Fruit fly (Drosophila melanogaster): Measurements from ENCODE around the gene YL-1.

The YL-1 gene

DNA sequence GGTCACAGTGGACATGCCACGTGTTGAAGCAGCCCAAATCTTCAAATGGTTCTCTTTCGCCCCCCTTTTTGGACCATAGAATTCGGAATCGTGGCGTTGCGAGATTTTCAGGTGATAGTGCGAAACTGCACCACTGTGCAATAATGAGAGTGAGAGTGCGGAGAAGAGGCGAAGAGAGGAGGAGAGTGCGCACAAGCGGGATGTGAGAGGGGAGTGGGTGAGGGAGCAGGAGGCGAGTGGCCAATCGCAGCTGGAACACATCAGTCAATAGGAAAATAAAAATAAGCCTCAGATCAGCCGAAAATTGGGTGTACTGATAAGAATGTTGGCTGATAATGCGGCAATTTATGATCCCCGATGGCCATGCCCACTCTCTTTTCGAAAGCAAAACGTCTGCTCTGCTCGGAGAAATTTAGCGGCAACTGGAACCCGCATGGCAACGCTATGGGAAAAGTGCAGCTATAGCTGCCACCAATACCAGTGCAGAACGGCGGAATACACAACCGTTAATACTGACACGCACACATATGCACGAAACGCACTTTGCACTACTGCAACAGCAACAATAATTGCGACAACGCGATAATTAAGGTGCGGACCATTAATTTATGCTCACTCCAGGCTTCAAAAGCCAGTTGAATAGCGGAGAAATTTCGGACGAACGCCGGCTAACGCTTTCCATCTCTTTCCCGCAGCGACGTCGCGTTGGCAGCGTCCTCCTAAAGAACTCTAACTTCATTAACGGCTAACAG is 2.8 kb upstream of the YL-1 start (continued):
- TF ChIP-seq ken (GFP tag; IDR thresholded peaks at IDR 0.05): 0 out of 3 replicates have a peak, but pooled peaks have one; percentile 26
- peak; percentile 20 for TF ChIP-seq CG12299 (tag; optimal IDR thresholded peaks at IDR 0.05)
- TF ChIP-seq Bgb (GFP tag; IDR thresholded peaks at IDR 0.05; ENCODE audit: partially characterized antibody): peak; percentile 37; the same call in 1 of the 2 replicates
- peak; percentile 13 for TF ChIP-seq ERR (GFP tag; optimal IDR thresholded peaks at IDR 0.05)
- TF ChIP-seq aop (GFP tag; IDR thresholded peaks at IDR 0.05): no peak
- peak; percentile 4 for TF ChIP-seq tx (GFP tag; optimal IDR thresholded peaks at IDR 0.05)
- no peak for TF ChIP-seq NC2β (GFP tag; optimal IDR thresholded peaks at IDR 0.05)
- 0 out of 3 replicates have a peak, but pooled peaks have one; percentile 13 for TF ChIP-seq CG16813 (GFP tag; IDR thresholded peaks at IDR 0.05; ENCODE audit: partially characterized antibody)
- 0 out of 2 replicates have a peak, but pooled peaks have one; percentile 10 for TF ChIP-seq hbn (GFP tag; IDR thresholded peaks at IDR 0.05; ENCODE audit: partially characterized antibody)
- TF ChIP-seq otp (GFP tag; IDR thresholded peaks at IDR 0.05): 0 out of 3 replicates have a peak, but pooled peaks have one; percentile 24
- TF ChIP-seq lilli (GFP tag; optimal IDR thresholded peaks at IDR 0.05): peak; percentile 23
- TF ChIP-seq slou (GFP tag; optimal IDR thresholded peaks at IDR 0.05): no peak
- no peak for TF ChIP-seq NFAT (GFP tag; IDR thresholded peaks at IDR 0.05)
- peak; percentile 93 for TF ChIP-seq ewg (GFP tag; optimal IDR thresholded peaks at IDR 0.05)
- TF ChIP-seq CG12236 (GFP tag; optimal IDR thresholded peaks at IDR 0.05): no peak
- no peak for TF ChIP-seq sqz (GFP tag; optimal IDR thresholded peaks at IDR 0.05)
- 0 out of 2 replicates have a peak, but pooled peaks have one; percentile 32 for TF ChIP-seq CG17328 (GFP tag; IDR thresholded peaks at IDR 0.05)
- TF ChIP-seq scrt (GFP tag; optimal IDR thresholded peaks at IDR 0.05): peak; percentile 16
- no peak for TF ChIP-seq crc (GFP tag; optimal IDR thresholded peaks at IDR 0.05)
- TF ChIP-seq NK7.1 (GFP tag; optimal IDR thresholded peaks at IDR 0.05): no peak
- TF ChIP-seq CG14014 (GFP tag; IDR thresholded peaks at IDR 0.05): no peak
- TF ChIP-seq ash1 (GFP tag; optimal IDR thresholded peaks at IDR 0.05): peak; percentile 10
- TF ChIP-seq Ravus (GFP tag; IDR thresholded peaks at IDR 0.05): no peak
- no peak for TF ChIP-seq E2f1 (GFP tag; IDR thresholded peaks at IDR 0.05)
- TF ChIP-seq CG34224 (GFP tag; IDR thresholded peaks at IDR 0.05; ENCODE audit: partially characterized antibody): no peak
- peak; percentile 29 for TF ChIP-seq chn (GFP tag; optimal IDR thresholded peaks at IDR 0.05)
- peak; percentile 49 for TF ChIP-seq Awh (GFP tag; IDR thresholded peaks at IDR 0.05)
- peak; percentile 79 for TF ChIP-seq CG4617 (GFP tag; optimal IDR thresholded peaks at IDR 0.05; ENCODE audit: borderline replicate concordance)
- no peak for TF ChIP-seq Sry-δ (GFP tag; optimal IDR thresholded peaks at IDR 0.05)
- no peak for TF ChIP-seq CG10321 (GFP tag; IDR thresholded peaks at IDR 0.05)
- no peak for TF ChIP-seq Atf3 (GFP tag; optimal IDR thresholded peaks at IDR 0.05)
- TF ChIP-seq CG4854 (GFP tag; optimal IDR thresholded peaks at IDR 0.05): no peak
- no peak for TF ChIP-seq Doc3 (GFP tag; IDR thresholded peaks at IDR 0.05; ENCODE audit: partially characterized antibody)
- no peak for TF ChIP-seq CG10366 (GFP tag; IDR thresholded peaks at IDR 0.05)
- TF ChIP-seq Oli (tag; optimal IDR thresholded peaks at IDR 0.05): no peak
- no peak for TF ChIP-seq yki (optimal IDR thresholded peaks at IDR 0.05)
- TF ChIP-seq her (GFP tag; optimal IDR thresholded peaks at IDR 0.05): peak; percentile 41
- no peak for TF ChIP-seq btn (GFP tag; optimal IDR thresholded peaks at IDR 0.05)
- peak; percentile 89 for TF ChIP-seq Med (GFP tag)
- peak; percentile 34; the same call in 1 of the 4 replicates for TF ChIP-seq Dll (GFP tag; IDR thresholded peaks at IDR 0.05; ENCODE audit: partially characterized antibody)
- TF ChIP-seq CG1792 (GFP tag; optimal IDR thresholded peaks at IDR 0.05): no peak
- 0 out of 2 replicates have a peak, but pooled peaks have one; percentile 40 for TF ChIP-seq CG42726 (GFP tag; IDR thresholded peaks at IDR 0.05; ENCODE audit: partially characterized antibody)
- TF ChIP-seq TFAM (GFP tag; optimal IDR thresholded peaks at IDR 0.05): no peak
- TF ChIP-seq CG10543 (GFP tag; optimal IDR thresholded peaks at IDR 0.05): peak; percentile 47
- TF ChIP-seq CG3847 (GFP tag; IDR thresholded peaks at IDR 0.05): no peak
- TF ChIP-seq odd (GFP tag; optimal IDR thresholded peaks at IDR 0.05): no peak
- TF ChIP-seq stc (GFP tag; IDR thresholded peaks at IDR 0.05): no peak
- no peak for TF ChIP-seq tin (GFP tag; optimal IDR thresholded peaks at IDR 0.05)
- TF ChIP-seq CG13296 (GFP tag; optimal IDR thresholded peaks at IDR 0.05): no peak
- no peak for TF ChIP-seq dimm (GFP tag; IDR thresholded peaks at IDR 0.05)
